Worm (Caenorhabditis elegans): Measurements from ENCODE around the gene C16D9.8.

DNA sequence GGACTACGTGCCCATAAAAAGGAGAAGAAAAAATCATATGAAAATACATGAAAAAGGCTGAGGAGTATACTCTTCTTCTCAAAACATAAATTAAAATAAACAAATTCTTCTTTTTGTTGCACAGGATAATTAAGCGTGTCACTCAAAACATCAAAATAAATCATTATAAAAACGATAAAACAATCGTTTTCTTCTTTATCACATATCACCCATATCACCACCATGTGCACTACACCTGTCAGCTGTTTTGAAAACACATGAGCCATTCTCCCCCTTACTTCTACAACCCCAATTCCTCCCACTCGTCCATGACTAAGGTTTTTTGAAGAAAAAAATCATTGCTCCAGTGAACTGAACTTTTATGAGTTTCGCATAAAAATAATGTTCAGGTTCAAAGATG lies 10.8 kb downstream of the C16D9.8 start:
- TF ChIP-seq tbx-37 (GFP tag; conservative IDR thresholded peaks at IDR 0.05) (no peak), flt-1 (GFP tag; IDR thresholded peaks at IDR 0.05) (no peak), sea-1 (GFP tag; conservative IDR thresholded peaks at IDR 0.05) (no peak), ama-1 (optimal IDR thresholded peaks at IDR 0.05) (no peak)
